Fruit fly (Drosophila melanogaster) whole organism, embryonic: Measurements from ENCODE around the gene Pcmt.

ENCODE experiments used
- ATbp ChIP-seq: fragments of 200-800 bp; sonication (Bioruptor generic); optimal IDR thresholded peaks from 2 replicates; lab custom pipeline; 2017; ENCODE audit warnings: missing biosample characterization, mild to moderate bottlenecking, missing genetic modification characterization, missing genetic modification reagents
- Antp ChIP-seq: fragments of 200-800 bp; sonication (Bioruptor generic); optimal IDR thresholded peaks from 3 replicates; lab custom pipeline; 2016; ENCODE audit warnings: missing biosample characterization, missing genetic modification characterization
- Atf-2 ChIP-seq: fragments of 200-800 bp; sonication (Bioruptor generic); optimal IDR thresholded peaks from 2 replicates; lab custom pipeline; 2016; ENCODE audit warnings: missing biosample characterization, missing genetic modification characterization
- CG11093 ChIP-seq: fragments of 200-800 bp; sonication (Bioruptor generic); IDR thresholded peaks from 3 replicates; pipeline ENCODE4 v1.3.6; 2022; ENCODE audit warnings: missing biosample characterization, missing genetic modification characterization
- CG11247 ChIP-seq: fragments of 200-800 bp; sonication (Bioruptor generic); IDR thresholded peaks from 2 replicates; pipeline ENCODE4 v1.3.6; 2022; ENCODE audit warnings: missing biosample characterization, missing genetic modification characterization
- CG11695 ChIP-seq: fragments of 200-800 bp; sonication (Bioruptor generic); IDR thresholded peaks from 3 replicates; pipeline ENCODE4 v1.3.6; 2022; ENCODE audit warnings: missing biosample characterization, missing genetic modification characterization
- CG12769 ChIP-seq: fragments of 200-800 bp; sonication (Bioruptor generic); optimal IDR thresholded peaks from 2 replicates; lab custom pipeline; 2019; ENCODE audit warnings: missing biosample characterization, mild to moderate bottlenecking, missing genetic modification characterization, moderate library complexity
- CG12942 ChIP-seq: fragments of 200-800 bp; sonication (Bioruptor generic); optimal IDR thresholded peaks from 3 replicates; lab custom pipeline; 2016; ENCODE audit warnings: missing biosample characterization, missing genetic modification characterization
- CG16815 ChIP-seq: fragments of 200-800 bp; sonication (Bioruptor generic); optimal IDR thresholded peaks from 3 replicates; lab custom pipeline; 2017; ENCODE audit warnings: missing biosample characterization, mild to moderate bottlenecking, missing genetic modification characterization
- CG2202 ChIP-seq: fragments of 200-800 bp; sonication (Bioruptor generic); optimal IDR thresholded peaks from 2 replicates; lab custom pipeline; 2018; ENCODE audit warnings: missing biosample characterization, mild to moderate bottlenecking, missing genetic modification characterization
- CG2712 ChIP-seq: fragments of 200-800 bp; optimal IDR thresholded peaks from 3 replicates; lab custom pipeline; 2019; ENCODE audit warnings: missing biosample characterization, mild to moderate bottlenecking, missing genetic modification characterization, moderate library complexity
- CG30020 ChIP-seq: fragments of 200-800 bp; optimal IDR thresholded peaks from 2 replicates; lab custom pipeline; 2019; ENCODE audit warnings: missing biosample characterization, mild to moderate bottlenecking, missing genetic modification characterization, moderate library complexity
- CG31224 ChIP-seq: fragments of 200-800 bp; sonication (Bioruptor generic); IDR thresholded peaks from 2 replicates; pipeline ENCODE4 v1.3.6; 2022; ENCODE audit warnings: missing biosample characterization, missing genetic modification characterization
- CG3281 ChIP-seq: fragments of 200-800 bp; sonication (Bioruptor generic); optimal IDR thresholded peaks from 3 replicates; lab custom pipeline; 2017; ENCODE audit warnings: missing biosample characterization, mild to moderate bottlenecking, missing genetic modification characterization
- CG3407 ChIP-seq: fragments of 200-800 bp; sonication (Bioruptor generic); optimal IDR thresholded peaks from 2 replicates; lab custom pipeline; 2018; ENCODE audit warnings: missing biosample characterization, mild to moderate bottlenecking, missing genetic modification characterization
- CG4282 ChIP-seq: fragments of 200-800 bp; sonication (Bioruptor generic); optimal IDR thresholded peaks from 2 replicates; lab custom pipeline; 2016; ENCODE audit warnings: missing biosample characterization, missing genetic modification characterization
- CG4360 ChIP-seq: fragments of 200-800 bp; sonication (Bioruptor generic); IDR thresholded peaks from 2 replicates; pipeline ENCODE4 v1.3.6; 2022; ENCODE audit warnings: missing biosample characterization, missing genetic modification characterization
- CG7987 ChIP-seq: fragments of 200-800 bp; sonication (Bioruptor generic); optimal IDR thresholded peaks from 2 replicates; lab custom pipeline; 2018; ENCODE audit warnings: missing biosample characterization, mild to moderate bottlenecking, missing genetic modification characterization, moderate library complexity
- CG8290 ChIP-seq, 3 experiments: fragments of 200-800 bp; sonication (Bioruptor generic); optimal IDR thresholded peaks; 2 replicates each; lab custom pipeline; 2016 to 2019; ENCODE audit warnings: missing biosample characterization in 3 of 3, missing genetic modification characterization in 3 of 3, mild to moderate bottlenecking in 2 of 3, moderate library complexity in 1 of 3
- CHES-1-like ChIP-seq: fragments of 200-800 bp; sonication (Bioruptor generic); optimal IDR thresholded peaks from 2 replicates; lab custom pipeline; 2016; ENCODE audit warnings: missing biosample characterization, missing genetic modification characterization
- Camta ChIP-seq: fragments of 200-800 bp; sonication (Bioruptor generic); optimal IDR thresholded peaks from 2 replicates; lab custom pipeline; 2016; ENCODE audit warnings: missing biosample characterization, missing genetic modification characterization
- CkIIα-i1 ChIP-seq: fragments of 200-800 bp; sonication (Bioruptor generic); IDR thresholded peaks from 2 replicates; pipeline ENCODE4 v1.3.6; 2022; ENCODE audit warnings: missing biosample characterization, missing genetic modification characterization
- Dbx ChIP-seq: fragments of 200-800 bp; sonication (Bioruptor generic); IDR thresholded peaks from 3 replicates; pipeline ENCODE4 v1.3.6; 2022; ENCODE audit warnings: missing biosample characterization, missing genetic modification characterization
- Deaf1 ChIP-seq: fragments of 200-800 bp; optimal IDR thresholded peaks from 3 replicates; lab custom pipeline; 2019; ENCODE audit warnings: missing biosample characterization, mild to moderate bottlenecking, missing genetic modification characterization, moderate library complexity
- Dfd ChIP-seq, 2 experiments: fragments of >200 bp; optimal IDR thresholded peaks; 2 replicates each; lab custom pipeline; 2017; ENCODE audit warnings: missing biosample characterization in 2 of 2, missing genetic modification characterization in 2 of 2
- Doc2 ChIP-seq: fragments of 200-800 bp; sonication (Bioruptor generic); IDR thresholded peaks from 2 replicates; pipeline ENCODE4 v1.3.6; 2022; ENCODE audit warnings: missing biosample characterization, missing genetic modification characterization
- E2f1 ChIP-seq: fragments of 200-800 bp; sonication (Bioruptor generic); IDR thresholded peaks from 2 replicates; pipeline ENCODE4 v1.3.6; 2022; ENCODE audit warnings: missing biosample characterization, missing genetic modification characterization
- Ets65A ChIP-seq: fragments of 200-800 bp; sonication (Bioruptor generic); peaks from one replicate; lab custom pipeline; 2016; ENCODE audit warnings: missing biosample characterization, missing genetic modification characterization
- Hey ChIP-seq: fragments of 200-800 bp; sonication (Bioruptor generic); optimal IDR thresholded peaks from 3 replicates; lab custom pipeline; 2018; ENCODE audit warnings: missing biosample characterization, mild to moderate bottlenecking, missing genetic modification characterization
- Jarid2 ChIP-seq: fragments of 200-800 bp; sonication (Bioruptor generic); optimal IDR thresholded peaks from 3 replicates; lab custom pipeline; 2017; ENCODE audit warnings: mild to moderate bottlenecking, missing biosample characterization, missing genetic modification reagents, missing genetic modification characterization
- Side ChIP-seq: fragments of 200-800 bp; sonication (Bioruptor generic); optimal IDR thresholded peaks from 2 replicates; lab custom pipeline; 2016; ENCODE audit warnings: missing biosample characterization, missing genetic modification characterization
- Spps ChIP-seq: fragments of 200-800 bp; sonication (Bioruptor generic); optimal IDR thresholded peaks from 2 replicates; lab custom pipeline; 2018; ENCODE audit warnings: missing biosample characterization, mild to moderate bottlenecking, missing genetic modification characterization
- YL-1 ChIP-seq: fragments of 200-800 bp; sonication (Bioruptor generic); optimal IDR thresholded peaks from 3 replicates; lab custom pipeline; 2017; ENCODE audit warnings: missing biosample characterization, mild to moderate bottlenecking, missing genetic modification characterization
- ap ChIP-seq: fragments of 200-800 bp; sonication (Bioruptor generic); IDR thresholded peaks from 2 replicates; pipeline ENCODE4 v1.3.6; 2022; ENCODE audit warnings: missing biosample characterization, missing genetic modification characterization
- bigmax ChIP-seq: fragments of 200-800 bp; sonication (Bioruptor generic); optimal IDR thresholded peaks from 2 replicates; lab custom pipeline; 2018; ENCODE audit warnings: missing biosample characterization, mild to moderate bottlenecking, missing genetic modification characterization
- chm ChIP-seq: fragments of 200-800 bp; sonication (Bioruptor generic); IDR thresholded peaks from 2 replicates; pipeline ENCODE4 v1.3.6; 2022; ENCODE audit warnings: missing biosample characterization, missing genetic modification characterization
- dimm ChIP-seq: fragments of 200-800 bp; sonication (Bioruptor generic); IDR thresholded peaks from 2 replicates; pipeline ENCODE4 v1.3.6; 2022; ENCODE audit warnings: missing biosample characterization, missing genetic modification characterization
- disco-r ChIP-seq: fragments of 200-800 bp; sonication (Bioruptor generic); optimal IDR thresholded peaks from 2 replicates; lab custom pipeline; 2016; ENCODE audit warnings: missing biosample characterization, missing genetic modification characterization
- exex ChIP-seq: fragments of 200-800 bp; sonication (Bioruptor generic); optimal IDR thresholded peaks from 4 replicates; lab custom pipeline; 2018; ENCODE audit warnings: missing biosample characterization, mild to moderate bottlenecking, missing genetic modification characterization, moderate library complexity
- hth ChIP-seq: fragments of >200 bp; optimal IDR thresholded peaks from 2 replicates; lab custom pipeline; 2017; ENCODE audit warnings: inconsistent platforms
- maf-S ChIP-seq: fragments of 200-800 bp; sonication (Bioruptor generic); optimal IDR thresholded peaks from 2 replicates; lab custom pipeline; 2016; ENCODE audit warnings: missing biosample characterization, missing genetic modification characterization
- mam ChIP-seq: fragments of 200-800 bp; sonication (Bioruptor generic); optimal IDR thresholded peaks from 3 replicates; lab custom pipeline; 2016; ENCODE audit warnings: missing biosample characterization, missing genetic modification characterization
- nerfin-2 ChIP-seq: fragments of 200-800 bp; sonication (Bioruptor generic); IDR thresholded peaks from 2 replicates; pipeline ENCODE4 v1.3.6; 2022; ENCODE audit warnings: missing biosample characterization, missing genetic modification characterization; ENCODE audit not compliant: partially characterized antibody
- nom ChIP-seq: fragments of 200-800 bp; sonication (Bioruptor generic); optimal IDR thresholded peaks from 2 replicates; lab custom pipeline; 2017; ENCODE audit warnings: missing biosample characterization, missing genetic modification characterization, mild to moderate bottlenecking, moderate library complexity, missing genetic modification reagents
- otp ChIP-seq: fragments of 200-800 bp; sonication (Bioruptor generic); IDR thresholded peaks from 3 replicates; pipeline ENCODE4, ENCODE4 v1.3.6; 2022; ENCODE audit warnings: missing biosample characterization, missing genetic modification characterization
- sc ChIP-seq, 3 experiments: fragments of >200 bp in 2 of 3; fragments of 200-800 bp in 1 of 3; sonication (Bioruptor generic) in 1 of 3; optimal IDR thresholded peaks; 2 replicates in 2 of 3; 3 replicates in 1 of 3; lab custom pipeline; 2017; ENCODE audit warnings: mild to moderate bottlenecking in 1 of 3, missing biosample characterization in 1 of 3, missing genetic modification characterization in 1 of 3, missing genetic modification reagents in 1 of 3
- sim ChIP-seq: fragments of 200-800 bp; sonication (Bioruptor generic); IDR thresholded peaks from 2 replicates; pipeline ENCODE4 v1.3.6; 2022; ENCODE audit warnings: missing biosample characterization, missing genetic modification characterization
- slp2 ChIP-seq: fragments of 200-800 bp; sonication (Bioruptor generic); optimal IDR thresholded peaks from 2 replicates; lab custom pipeline; 2016; ENCODE audit warnings: missing biosample characterization, missing genetic modification characterization
- sna ChIP-seq: fragments of 200-800 bp; sonication (Bioruptor generic); IDR thresholded peaks from 2 replicates; pipeline ENCODE4 v1.3.6; 2022; ENCODE audit warnings: missing biosample characterization, missing genetic modification characterization; ENCODE audit not compliant: partially characterized antibody
- so ChIP-seq: fragments of 200-800 bp; sonication (Bioruptor generic); IDR thresholded peaks from 3 replicates; pipeline ENCODE4 v1.3.6; 2022; ENCODE audit warnings: missing biosample characterization, missing genetic modification characterization
- trh ChIP-seq: fragments of 200-800 bp; sonication (Bioruptor generic); optimal IDR thresholded peaks from 2 replicates; lab custom pipeline; 2016; ENCODE audit warnings: missing biosample characterization, missing genetic modification characterization

The Pcmt gene

DNA sequence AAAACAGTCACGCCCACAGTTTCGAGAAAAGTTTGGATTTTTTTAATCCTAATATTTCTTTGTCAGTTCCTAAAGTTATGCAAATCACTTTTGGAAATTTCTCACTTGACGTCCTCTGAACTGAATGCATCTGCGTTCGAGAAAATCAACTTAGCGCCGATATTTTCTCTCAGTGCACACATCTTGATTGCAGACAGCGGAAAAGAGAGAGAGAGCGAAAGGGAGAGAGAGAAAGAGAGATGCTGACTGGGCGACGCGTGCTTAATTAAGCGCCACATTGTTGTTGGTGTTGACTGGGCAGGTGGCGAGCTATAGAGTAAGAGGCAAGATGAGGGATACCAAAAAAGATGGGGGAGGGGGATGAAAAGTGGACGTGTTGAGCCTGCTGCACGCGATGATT is 35.5 kb downstream of the Pcmt start (continued):
- TF ChIP-seq CG12942 (GFP tag; lab: Kevin White, UChicago) (peak; percentile 39), CkIIα-i1 (no peak), CG2712 (tag; lab: Kevin White, UChicago) (peak; percentile 58), CG31224 (GFP tag; lab: Robert Waterston, UW) (no peak), so (GFP tag; lab: Robert Waterston, UW) (peak; percentile 50; the same call in 1 of the 3 replicates), Dbx (no peak), sim (GFP tag; lab: Robert Waterston, UW) (0 out of 2 replicates have a peak, but pooled peaks have one; percentile 32), CG11695 (GFP tag; lab: Robert Waterston, UW) (peak; percentile 53; the same call in 1 of the 3 replicates), CG11247 (GFP tag; lab: Robert Waterston, UW) (no peak), CG16815 (GFP tag; lab: Kevin White, UChicago) (peak; percentile 21), CG2202 (peak; percentile 36), CG3281 (GFP tag; lab: Kevin White, UChicago) (no peak), bigmax (GFP tag; lab: Kevin White, UChicago) (no peak), sc (optimal IDR thresholded peaks at IDR 0.05; lab: Kevin White, UChicago) (no peak), sc (GFP tag; optimal IDR thresholded peaks at IDR 0.05; lab: Kevin White, UChicago) (peak; percentile 20), disco-r (GFP tag; lab: Kevin White, UChicago) (no peak), ATbp (GFP tag; lab: Kevin White, UChicago) (peak; percentile 67), CG12769 (tag; lab: Kevin White, UChicago) (peak; percentile 33), CG4282 (no peak), Doc2 (no peak), Dfd (GFP tag; optimal IDR thresholded peaks at IDR 0.05; lab: Kevin White, UChicago) (no peak), mam (GFP tag; lab: Kevin White, UChicago) (peak; percentile 24), nom (GFP tag; lab: Kevin White, UChicago) (peak; percentile 26), E2f1 (GFP tag; lab: Robert Waterston, UW) (no peak), Deaf1 (no peak), Ets65A (GFP tag; lab: Kevin White, UChicago) (peak; percentile 89), CG8290 (GFP tag; optimal IDR thresholded peaks at IDR 0.05; lab: Kevin White, UChicago) (peak; percentile 23), CG8290 (tag; optimal IDR thresholded peaks at IDR 0.05; lab: Kevin White, UChicago) (peak in 1 of 2 experiments; percentile 55), slp2 (peak; percentile 43), CG7987 (GFP tag; lab: Kevin White, UChicago) (no peak), hth (no peak), trh (no peak), CG4360 (GFP tag; lab: Robert Waterston, UW) (peak; percentile 64; the same call in 1 of the 2 replicates), Side (GFP tag; lab: Kevin White, UChicago) (peak; percentile 44), CG11093 (GFP tag; lab: Robert Waterston, UW) (no peak), maf-S (GFP tag; lab: Kevin White, UChicago) (no peak), Antp (peak; percentile 71), exex (tag; lab: Kevin White, UChicago) (no peak), ap (GFP tag; lab: Robert Waterston, UW) (0 out of 2 replicates have a peak, but pooled peaks have one; percentile 37), YL-1 (GFP tag; lab: Kevin White, UChicago) (no peak), Atf-2 (GFP tag; lab: Kevin White, UChicago) (peak; percentile 44), CG3407 (GFP tag; lab: Kevin White, UChicago) (peak; percentile 35), otp (GFP tag; lab: Robert Waterston, UW) (0 out of 3 replicates have a peak, but pooled peaks have one; percentile 57), Jarid2 (GFP tag; lab: Kevin White, UChicago) (peak; percentile 19), nerfin-2 (GFP tag; lab: Robert Waterston, UW) (no peak), Camta (GFP tag; lab: Kevin White, UChicago) (peak; percentile 1), CG30020 (tag; lab: Kevin White, UChicago) (no peak), dimm (GFP tag; lab: Robert Waterston, UW) (no peak), sna (GFP tag; lab: Robert Waterston, UW) (no peak), CHES-1-like (peak; percentile 15), Hey (no peak), chm (GFP tag; lab: Robert Waterston, UW) (peak; percentile 74), Spps (peak; percentile 17)
